Worm (Caenorhabditis elegans) whole organism, L4 larva: Measurements from ENCODE around the gene ZK622.1.

Experiments used
- F44E2.7 ChIP-seq: fragments of 200-800 bp; sonication (Bioruptor generic); IDR thresholded peaks from 2 replicates; pipeline ENCODE4 v2.1.2; 2022; ENCODE audit warnings: missing genetic modification characterization, missing compliant biosample characterization
- F49E8.2 ChIP-seq: sonication (generic microtip); optimal IDR thresholded peaks from 2 replicates; lab custom pipeline; 2016; ENCODE audit warnings: missing compliant biosample characterization, mild to moderate bottlenecking, missing genetic modification characterization, borderline replicate concordance
- R02D3.7 ChIP-seq: fragments of 150-350 bp; sonication (generic microtip); optimal IDR thresholded peaks from 3 replicates; lab custom pipeline; 2014; ENCODE audit warnings: missing biosample characterization, missing genetic modification characterization
- Y48G9A.11 ChIP-seq: fragments of 200-800 bp; sonication (Bioruptor generic); IDR thresholded peaks from 2 replicates; pipeline ENCODE4 v1.3.6; 2022; ENCODE audit warnings: missing genetic modification reagents, missing genetic modification characterization, missing compliant biosample characterization
- Y5F2A.4 ChIP-seq: fragments of 200-800 bp; sonication (Bioruptor generic); optimal IDR thresholded peaks from 2 replicates; lab custom pipeline; 2018; ENCODE audit warnings: mild to moderate bottlenecking, missing genetic modification characterization, missing compliant biosample characterization
- ZK337.2 ChIP-seq: fragments of 200-800 bp; sonication (Bioruptor generic); IDR thresholded peaks from 2 replicates; pipeline ENCODE4 v1.3.6; 2022; ENCODE audit warnings: missing genetic modification reagents, missing genetic modification characterization, missing compliant biosample characterization
- aly-2 ChIP-seq: sonication (generic microtip); optimal IDR thresholded peaks from 2 replicates; lab custom pipeline; 2018; ENCODE audit warnings: missing biosample characterization, missing genetic modification characterization
- ama-1 ChIP-seq: fragments of 150-350 bp; optimal IDR thresholded peaks from 2 replicates; lab custom pipeline; 2014; ENCODE audit warnings: inconsistent platforms, mixed read lengths
- arid-1 ChIP-seq: fragments of 200-800 bp; sonication (Bioruptor generic); conservative IDR thresholded peaks from 2 replicates; pipeline ENCODE4 v1.3.6; 2022; ENCODE audit warnings: missing genetic modification reagents, missing genetic modification characterization, missing compliant biosample characterization
- attf-4 ChIP-seq: sonication (generic microtip); optimal IDR thresholded peaks from 3 replicates; lab custom pipeline; 2017; ENCODE audit warnings: missing biosample characterization, missing genetic modification characterization
- ceh-20 ChIP-seq: fragments of 200-800 bp; sonication (Bioruptor generic); IDR thresholded peaks from 2 replicates; pipeline ENCODE4 v1.3.6; 2022; ENCODE audit warnings: missing genetic modification reagents, missing genetic modification characterization, missing compliant biosample characterization
- ceh-62 ChIP-seq: sonication (generic microtip); optimal IDR thresholded peaks from 2 replicates; lab custom pipeline; 2017; ENCODE audit warnings: missing biosample characterization, missing genetic modification characterization
- ceh-82 ChIP-seq: sonication (generic microtip); optimal IDR thresholded peaks from 2 replicates; lab custom pipeline; 2017; ENCODE audit warnings: missing biosample characterization, missing genetic modification characterization
- cey-2 ChIP-seq: sonication (generic microtip); optimal IDR thresholded peaks from 3 replicates; lab custom pipeline; 2017; ENCODE audit warnings: missing genetic modification characterization, mild to moderate bottlenecking, missing compliant biosample characterization, antibody characterized with exemption, borderline replicate concordance; ENCODE audit not compliant: insufficient read depth
- dmd-6 ChIP-seq: fragments of 200-800 bp; sonication (Bioruptor generic); IDR thresholded peaks from 2 replicates; pipeline ENCODE4 v1.3.6; 2022; ENCODE audit warnings: missing genetic modification reagents, missing genetic modification characterization, missing compliant biosample characterization
- dve-1 ChIP-seq: sonication (generic microtip); optimal IDR thresholded peaks from 2 replicates; lab custom pipeline; 2017; ENCODE audit warnings: antibody characterized with exemption, mild to moderate bottlenecking, missing genetic modification characterization, missing compliant biosample characterization; ENCODE audit not compliant: insufficient read depth
- egl-27 ChIP-seq: sonication (generic microtip); optimal IDR thresholded peaks from 3 replicates; lab custom pipeline; 2017; ENCODE audit warnings: missing biosample characterization, missing genetic modification reagents, missing genetic modification characterization
- fkh-10 ChIP-seq: fragments of 150-350 bp; optimal IDR thresholded peaks from 2 replicates; lab custom pipeline; 2014; ENCODE audit warnings: missing biosample characterization, missing genetic modification reagents, missing genetic modification characterization
- fos-1 ChIP-seq: fragments of 150-350 bp; optimal IDR thresholded peaks from 2 replicates; lab custom pipeline; 2014; ENCODE audit warnings: missing biosample characterization, missing genetic modification characterization
- hif-1 ChIP-seq, 2 experiments: sonication (generic microtip); optimal IDR thresholded peaks; 2 replicates each; lab custom pipeline; 2016 to 2017; ENCODE audit warnings: missing compliant biosample characterization in 2 of 2, missing genetic modification characterization in 2 of 2, missing genetic modification reagents in 2 of 2, missing genotype in 2 of 2, mild to moderate bottlenecking in 1 of 2
- hlh-30 ChIP-seq: sonication (generic microtip); optimal IDR thresholded peaks from 2 replicates; lab custom pipeline; 2017; ENCODE audit warnings: antibody characterized with exemption, mild to moderate bottlenecking, missing genetic modification characterization, missing compliant biosample characterization; ENCODE audit not compliant: insufficient read depth
- jun-1 ChIP-seq: fragments of 150-350 bp; optimal IDR thresholded peaks from 2 replicates; lab custom pipeline; 2014; ENCODE audit warnings: missing biosample characterization, missing genetic modification reagents, missing genetic modification characterization
- lim-7 ChIP-seq: fragments of 200-800 bp; sonication (Bioruptor generic); IDR thresholded peaks from 2 replicates; pipeline ENCODE4 v1.3.6; 2022; ENCODE audit warnings: missing genetic modification characterization, missing compliant biosample characterization
- lin-13 ChIP-seq: fragments of 150-350 bp; optimal IDR thresholded peaks from 2 replicates; lab custom pipeline; 2014; ENCODE audit warnings: missing biosample characterization, missing genetic modification reagents, missing genetic modification characterization
- lin-39 ChIP-seq: fragments of 150-350 bp; optimal IDR thresholded peaks from 2 replicates; lab custom pipeline; 2014; ENCODE audit warnings: missing biosample characterization, missing genetic modification reagents, missing genetic modification characterization
- lir-3 ChIP-seq: sonication (generic microtip); optimal IDR thresholded peaks from 2 replicates; lab custom pipeline; 2016; ENCODE audit warnings: mild to moderate bottlenecking, missing genetic modification characterization, missing compliant biosample characterization
- lsy-2 ChIP-seq, 2 experiments: fragments of 150-350 bp in 1 of 2; sonication (generic microtip) in 1 of 2; optimal IDR thresholded peaks; 2 replicates each; lab custom pipeline; 2014 to 2017; ENCODE audit warnings: missing biosample characterization in 2 of 2, missing genetic modification characterization in 2 of 2
- madf-9 ChIP-seq: fragments of 200-800 bp; sonication (Bioruptor generic); conservative IDR thresholded peaks from 2 replicates; pipeline ENCODE4 v1.3.6; 2022; ENCODE audit warnings: missing genetic modification reagents, missing genetic modification characterization, missing compliant biosample characterization
- mdt-29 ChIP-seq: fragments of 200-800 bp; sonication (Bioruptor generic); IDR thresholded peaks from 2 replicates; pipeline ENCODE4 v1.3.6; 2022; ENCODE audit warnings: missing genetic modification reagents, missing genetic modification characterization, missing compliant biosample characterization
- mep-1 ChIP-seq: fragments of 150-350 bp; sonication (generic microtip); optimal IDR thresholded peaks from 3 replicates; lab custom pipeline; 2014; ENCODE audit warnings: missing biosample characterization, missing genetic modification characterization
- mxl-2 ChIP-seq: fragments of 200-800 bp; sonication (Bioruptor generic); conservative IDR thresholded peaks from 2 replicates; pipeline ENCODE4 v1.3.6; 2022; ENCODE audit warnings: missing genetic modification reagents, missing genetic modification characterization, missing compliant biosample characterization
- nhr-102 ChIP-seq: sonication (generic microtip); optimal IDR thresholded peaks from 2 replicates; lab custom pipeline; 2016; ENCODE audit warnings: mild to moderate bottlenecking, missing genetic modification characterization, moderate library complexity, missing compliant biosample characterization
- nhr-111 ChIP-seq: fragments of 200-800 bp; sonication (Bioruptor generic); optimal IDR thresholded peaks from 2 replicates; lab custom pipeline; 2018; ENCODE audit warnings: mild to moderate bottlenecking, missing genetic modification characterization, missing compliant biosample characterization
- nhr-237 ChIP-seq: sonication (generic microtip); optimal IDR thresholded peaks from 2 replicates; lab custom pipeline; 2017; ENCODE audit warnings: missing biosample characterization, missing genetic modification characterization
- nhr-41 ChIP-seq: fragments of 200-800 bp; sonication (Bioruptor generic); IDR thresholded peaks from 2 replicates; pipeline ENCODE4 v1.3.6; 2022; ENCODE audit warnings: missing genetic modification reagents, missing genetic modification characterization, missing compliant biosample characterization
- nhr-42 ChIP-seq: fragments of 200-800 bp; sonication (Bioruptor generic); IDR thresholded peaks from 2 replicates; pipeline ENCODE4 v1.3.6; 2022; ENCODE audit warnings: missing genetic modification characterization, missing compliant biosample characterization
- nhr-76 ChIP-seq: fragments of 150-350 bp; optimal IDR thresholded peaks from 2 replicates; lab custom pipeline; 2014; ENCODE audit warnings: missing biosample characterization, missing genetic modification characterization
- nhr-77 ChIP-seq: fragments of 150-350 bp; optimal IDR thresholded peaks from 2 replicates; lab custom pipeline; 2014; ENCODE audit warnings: missing biosample characterization, missing genetic modification characterization
- pha-4 ChIP-seq, 2 experiments: fragments of 150-350 bp in 1 of 2; fragments of 200-800 bp in 1 of 2; sonication (Bioruptor generic) in 1 of 2; IDR thresholded peaks in 1 of 2; optimal IDR thresholded peaks in 1 of 2; 2 replicates each; pipeline versions ENCODE4 v1.3.6 to Lab custom; 2014 to 2022; ENCODE audit warnings: missing genetic modification characterization in 2 of 2, missing genetic modification reagents in 2 of 2, missing biosample characterization in 1 of 2, missing compliant biosample characterization in 1 of 2
- php-3 ChIP-seq: fragments of 200-800 bp; sonication (Bioruptor generic); IDR thresholded peaks from 2 replicates; pipeline ENCODE4 v1.3.6; 2022; ENCODE audit warnings: missing genetic modification reagents, missing genetic modification characterization, missing compliant biosample characterization
- saeg-2 ChIP-seq: fragments of 200-800 bp; sonication (Bioruptor generic); IDR thresholded peaks from 2 replicates; pipeline ENCODE4 v1.3.6; 2022; ENCODE audit warnings: missing genetic modification reagents, missing genetic modification characterization, missing compliant biosample characterization
- sdz-12 ChIP-seq: fragments of 200-800 bp; sonication (Bioruptor generic); optimal IDR thresholded peaks from 2 replicates; lab custom pipeline; 2018; ENCODE audit warnings: mild to moderate bottlenecking, missing genetic modification characterization, missing compliant biosample characterization
- set-16 ChIP-seq: fragments of 200-800 bp; sonication (Bioruptor generic); IDR thresholded peaks from 2 replicates; pipeline ENCODE4 v1.3.6; 2022; ENCODE audit warnings: missing genetic modification reagents, missing genetic modification characterization, missing compliant biosample characterization
- snpc-1.2 ChIP-seq: fragments of 200-800 bp; sonication (Bioruptor generic); IDR thresholded peaks from 2 replicates; pipeline ENCODE4 v1.3.6; 2022; ENCODE audit warnings: missing genetic modification reagents, missing genetic modification characterization, missing compliant biosample characterization
- tag-97 ChIP-seq: fragments of 200-800 bp; sonication (Bioruptor generic); IDR thresholded peaks from 2 replicates; pipeline ENCODE4 v1.3.6; 2022; ENCODE audit warnings: missing genetic modification characterization, missing compliant biosample characterization
- tra-1 ChIP-seq: fragments of 200-800 bp; sonication (Bioruptor generic); IDR thresholded peaks from 2 replicates; pipeline ENCODE4 v1.3.6; 2022; ENCODE audit warnings: missing genetic modification reagents, missing genetic modification characterization, missing compliant biosample characterization
- unc-62 ChIP-seq, 3 experiments: fragments of 150-350 bp in 1 of 3; sonication (generic microtip); optimal IDR thresholded peaks in 2 of 3; peaks in 1 of 3; 1 replicate in 1 of 3; 2 replicates in 2 of 3; lab custom pipeline; 2014 to 2017; ENCODE audit warnings: missing biosample characterization in 3 of 3, missing genetic modification characterization in 3 of 3, missing genetic modification reagents in 3 of 3, missing genotype in 1 of 3
- zag-1 ChIP-seq: fragments of 150-350 bp; optimal IDR thresholded peaks from 2 replicates; lab custom pipeline; 2014; ENCODE audit warnings: missing biosample characterization, missing genetic modification characterization
- zip-11 ChIP-seq: fragments of 200-800 bp; sonication (Bioruptor generic); IDR thresholded peaks from 2 replicates; pipeline ENCODE4 v1.3.6; 2022; ENCODE audit warnings: missing genetic modification characterization, missing compliant biosample characterization

The ZK622.1 gene

ce11 chrII:5330206-5330686, 36.6 kb downstream of the ZK622.1 start (continued):
- peak; percentile 41 for TF ChIP-seq nhr-76
- TF ChIP-seq lin-13 (GFP tag; lab: Kevin White, UChicago): peak; percentile 65
- TF ChIP-seq madf-9: 0 out of 2 replicates have a peak, but pooled peaks have one; percentile 60
- no peak for TF ChIP-seq ama-1 (lab: Kevin White, UChicago)
- TF ChIP-seq zip-11: no peak
- TF ChIP-seq Y48G9A.11 (GFP tag; lab: Robert Waterston, UW): no peak
- TF ChIP-seq mxl-2 (GFP tag; lab: Robert Waterston, UW): no peak
- no peak for TF ChIP-seq nhr-42 (GFP tag; lab: Robert Waterston, UW)
- TF ChIP-seq pha-4 (GFP tag; IDR thresholded peaks at IDR 0.05; lab: Robert Waterston, UW): peak; percentile 74; the same call in 1 of the 2 replicates
- TF ChIP-seq pha-4 (tag; optimal IDR thresholded peaks at IDR 0.05; lab: Kevin White, UChicago): peak; percentile 57
- peak; percentile 77 for TF ChIP-seq ceh-20
- TF ChIP-seq jun-1 (tag; lab: Kevin White, UChicago): peak; percentile 72
- no peak for TF ChIP-seq lin-39 (tag; lab: Kevin White, UChicago)
- TF ChIP-seq nhr-102: peak; percentile 91
- TF ChIP-seq mdt-29: peak; percentile 59; the same call in 1 of the 2 replicates
- TF ChIP-seq hlh-30 (tag; lab: Kevin White, UChicago): peak; percentile 94
- TF ChIP-seq zag-1 (tag; lab: Kevin White, UChicago): no peak
- TF ChIP-seq set-16: 0 out of 2 replicates have a peak, but pooled peaks have one; percentile 10
- TF ChIP-seq R02D3.7: no peak
- peak; percentile 76 for TF ChIP-seq nhr-77 (tag; lab: Kevin White, UChicago)
- TF ChIP-seq Y5F2A.4: no peak
- TF ChIP-seq nhr-111 (GFP tag; lab: Kevin White, UChicago): no peak
- no peak for TF ChIP-seq nhr-237 (tag; lab: Kevin White, UChicago)
- TF ChIP-seq tag-97: no peak
- no peak for TF ChIP-seq snpc-1.2 (GFP tag; lab: Robert Waterston, UW)
- TF ChIP-seq dve-1: peak; percentile 90
- TF ChIP-seq egl-27 (tag; lab: Kevin White, UChicago): no peak
- peak; percentile 61 for TF ChIP-seq cey-2 (tag; lab: Kevin White, UChicago)
- no peak for TF ChIP-seq lim-7 (GFP tag; lab: Robert Waterston, UW)
- TF ChIP-seq saeg-2: 0 out of 2 replicates have a peak, but pooled peaks have one; percentile 42
- TF ChIP-seq attf-4 (tag; lab: Kevin White, UChicago): no peak
- TF ChIP-seq ceh-62: no peak
- peak; percentile 67 to 86 for TF ChIP-seq lsy-2 (tag; optimal IDR thresholded peaks at IDR 0.05; lab: Kevin White, UChicago)
- peak; percentile 89 for TF ChIP-seq php-3
- no peak for TF ChIP-seq lir-3
- peak; percentile 68 for TF ChIP-seq mep-1
- TF ChIP-seq unc-62 (GFP tag; optimal IDR thresholded peaks at IDR 0.05 in 1 of 2; lab: Kevin White, UChicago): peak; percentile 64 to 100
- TF ChIP-seq unc-62 (tag; optimal IDR thresholded peaks at IDR 0.05; lab: Kevin White, UChicago): no peak
- peak; percentile 98 for TF ChIP-seq dmd-6
- no peak for TF ChIP-seq F44E2.7 (GFP tag; lab: Robert Waterston, UW)
- TF ChIP-seq hif-1 (tag; optimal IDR thresholded peaks at IDR 0.05; lab: Kevin White, UChicago): peak; percentile 9 to 71
- TF ChIP-seq fos-1 (tag; lab: Kevin White, UChicago): peak; percentile 60
- TF ChIP-seq nhr-41: no peak
- no peak for TF ChIP-seq ceh-82
- TF ChIP-seq tra-1 (GFP tag; lab: Robert Waterston, UW): peak; percentile 89
- no peak for TF ChIP-seq sdz-12 (GFP tag; lab: Kevin White, UChicago)
- no peak for TF ChIP-seq aly-2 (tag; lab: Kevin White, UChicago)
- 0 out of 2 replicates have a peak, but pooled peaks have one; percentile 22 for TF ChIP-seq arid-1 (GFP tag; lab: Robert Waterston, UW)
- no peak; the same call in 1 of the 2 replicates for TF ChIP-seq ZK337.2
- no peak for TF ChIP-seq fkh-10
- no peak for TF ChIP-seq F49E8.2
